Worm (Caenorhabditis elegans): Measurements from ENCODE around the gene josd-1.

The josd-1 gene

DNA sequence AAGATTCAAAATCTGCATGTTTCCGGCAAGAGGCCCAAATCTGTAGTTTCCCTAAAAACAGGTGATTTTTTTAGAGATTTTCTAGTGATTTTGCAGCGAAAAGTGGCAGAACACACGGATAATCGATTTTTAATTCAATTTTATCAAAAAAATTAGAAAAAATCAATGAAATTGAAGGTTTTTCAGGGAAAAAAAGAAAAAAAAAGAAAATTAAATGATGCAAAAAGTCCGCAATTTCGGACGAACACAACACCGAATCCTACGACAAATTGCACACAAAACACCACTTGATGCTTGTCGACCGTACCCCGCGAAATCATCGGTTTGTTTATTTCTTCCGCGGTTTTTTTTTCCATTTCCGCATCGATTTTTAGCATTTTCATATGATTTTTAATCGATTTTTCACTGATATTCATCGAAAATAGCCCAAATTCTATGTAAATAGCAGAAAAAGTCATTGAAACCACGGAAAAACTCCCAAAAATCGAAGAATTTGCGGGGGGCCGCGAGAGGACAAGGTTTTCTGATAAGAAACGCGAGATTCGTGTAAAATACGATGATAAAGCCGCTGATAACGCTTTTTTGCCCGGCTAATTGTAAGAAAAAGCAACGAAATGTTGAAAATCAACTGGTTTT is 21.4 kb upstream of the josd-1 start, which contains the start of gene tufm-1:
TSS of gene tufm-1 (minus strand) at position 51 of the 636 bp plus-strand sequence.
- no peak for TF ChIP-seq ref-1 (GFP tag; conservative IDR thresholded peaks at IDR 0.05)
- TF ChIP-seq T22C8.4 (GFP tag; IDR thresholded peaks at IDR 0.05): no peak
- TF ChIP-seq flt-1 (GFP tag; IDR thresholded peaks at IDR 0.05): no peak
- TF ChIP-seq med-1 (GFP tag; optimal IDR thresholded peaks at IDR 0.05; ENCODE audit: insufficient read depth): no peak
- no peak for TF ChIP-seq cog-1 (tag; optimal IDR thresholded peaks at IDR 0.05)
- no peak for TF ChIP-seq ztf-29 (GFP tag; IDR thresholded peaks at IDR 0.05)
- no peak for TF ChIP-seq klf-2 (GFP tag; conservative IDR thresholded peaks at IDR 0.05)
- TF ChIP-seq tab-1 (GFP tag; IDR thresholded peaks at IDR 0.05): no peak
- TF ChIP-seq ztf-23 (GFP tag; IDR thresholded peaks at IDR 0.05): no peak

DNA sequence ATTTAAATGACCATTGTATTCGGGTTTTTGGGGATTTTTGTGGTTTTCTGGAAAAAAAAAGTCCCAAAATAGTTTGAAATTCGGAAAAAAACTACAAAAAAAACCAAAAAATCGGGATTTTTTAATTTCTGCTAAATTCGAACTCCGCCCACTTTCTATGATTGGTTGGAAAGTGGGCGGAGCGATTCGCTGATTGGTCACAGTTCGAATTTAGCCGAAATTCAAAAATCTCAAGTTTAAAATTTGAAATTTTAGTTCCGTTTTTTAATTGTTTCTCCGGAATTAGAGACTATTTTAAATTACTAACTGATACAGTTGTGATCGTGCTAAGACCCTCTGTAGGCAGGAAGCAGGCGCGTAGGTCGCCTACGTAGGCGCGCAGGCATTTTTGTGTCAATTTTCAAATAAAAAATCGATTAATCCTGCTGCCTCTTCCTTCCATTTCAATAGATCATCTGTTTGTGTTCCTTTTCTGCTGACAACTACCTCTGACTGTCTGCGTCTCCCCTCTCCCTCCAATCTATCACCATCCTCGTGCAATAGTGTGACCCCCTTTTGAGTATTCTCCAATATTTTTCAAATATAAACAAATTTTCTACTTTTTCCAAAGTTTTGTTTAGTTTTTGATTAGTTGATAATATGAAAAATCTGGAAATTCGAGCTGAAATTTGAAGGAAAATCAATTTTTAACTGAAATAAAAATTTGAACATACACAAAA is 20.1 kb upstream of the josd-1 start:
- TF ChIP-seq ztf-29 (GFP tag; IDR thresholded peaks at IDR 0.05) (no peak), flt-1 (GFP tag; IDR thresholded peaks at IDR 0.05) (no peak), T22C8.4 (GFP tag; IDR thresholded peaks at IDR 0.05) (no peak), tab-1 (GFP tag; IDR thresholded peaks at IDR 0.05) (no peak), klf-2 (GFP tag; conservative IDR thresholded peaks at IDR 0.05) (no peak), ztf-23 (GFP tag; IDR thresholded peaks at IDR 0.05) (no peak), med-1 (GFP tag; optimal IDR thresholded peaks at IDR 0.05; ENCODE audit: insufficient read depth) (no peak), cog-1 (tag; optimal IDR thresholded peaks at IDR 0.05) (no peak), ref-1 (GFP tag; conservative IDR thresholded peaks at IDR 0.05) (no peak)

DNA sequence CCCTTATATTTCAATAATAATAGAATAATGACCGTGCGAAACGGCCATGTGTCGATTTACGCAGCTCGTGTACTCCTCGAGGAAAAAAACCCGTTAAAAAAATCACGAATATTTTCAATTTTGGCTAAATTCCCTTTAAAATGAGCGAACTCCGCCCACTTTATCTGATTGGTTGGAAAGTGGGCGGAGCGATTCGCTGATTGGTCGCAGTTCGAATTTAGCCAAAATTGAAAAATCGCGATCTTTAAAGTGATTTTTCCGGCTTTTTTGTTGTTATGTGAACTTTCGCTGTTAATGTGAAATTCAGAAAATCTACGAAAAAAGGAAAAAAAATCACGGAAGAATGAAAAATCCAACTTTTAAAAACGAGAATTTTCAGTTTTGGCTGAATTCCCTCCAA is 18.6 kb upstream of the josd-1 start:
- TF ChIP-seq ztf-29 (GFP tag; IDR thresholded peaks at IDR 0.05) (no peak), ztf-23 (GFP tag; IDR thresholded peaks at IDR 0.05) (no peak), T22C8.4 (GFP tag; IDR thresholded peaks at IDR 0.05) (no peak), med-1 (GFP tag; optimal IDR thresholded peaks at IDR 0.05; ENCODE audit: insufficient read depth) (no peak), klf-2 (GFP tag; conservative IDR thresholded peaks at IDR 0.05) (no peak), ref-1 (GFP tag; conservative IDR thresholded peaks at IDR 0.05) (no peak), flt-1 (GFP tag; IDR thresholded peaks at IDR 0.05) (no peak), tab-1 (GFP tag; IDR thresholded peaks at IDR 0.05) (no peak), cog-1 (tag; optimal IDR thresholded peaks at IDR 0.05) (no peak)

DNA sequence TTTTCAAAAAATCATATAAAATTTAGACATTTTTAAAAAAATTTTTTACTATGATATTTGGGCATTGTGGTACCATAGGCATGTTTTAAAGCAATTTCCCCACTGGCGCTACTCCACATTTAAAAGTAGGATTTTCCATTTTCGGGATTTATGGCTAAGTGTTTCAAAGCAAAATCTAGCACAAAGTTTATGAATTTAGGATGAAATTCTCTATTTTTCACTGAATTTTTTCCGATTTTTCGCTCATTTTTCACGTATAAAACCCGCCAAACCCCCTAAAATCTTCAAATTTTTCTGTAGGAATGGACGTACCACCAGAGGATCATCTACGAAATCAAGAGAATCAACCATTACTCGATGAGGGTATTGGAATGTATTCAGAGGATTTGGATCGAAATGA is 17.5 kb upstream of the josd-1 start, which contains the start of gene pipp-4P:
TSS of gene pipp-4P (plus strand) at position 301 of the 400 bp plus-strand sequence.
- TF ChIP-seq ref-1 (GFP tag; conservative IDR thresholded peaks at IDR 0.05): no peak
- TF ChIP-seq tab-1 (GFP tag; IDR thresholded peaks at IDR 0.05): no peak
- TF ChIP-seq cog-1 (tag; optimal IDR thresholded peaks at IDR 0.05): no peak

DNA sequence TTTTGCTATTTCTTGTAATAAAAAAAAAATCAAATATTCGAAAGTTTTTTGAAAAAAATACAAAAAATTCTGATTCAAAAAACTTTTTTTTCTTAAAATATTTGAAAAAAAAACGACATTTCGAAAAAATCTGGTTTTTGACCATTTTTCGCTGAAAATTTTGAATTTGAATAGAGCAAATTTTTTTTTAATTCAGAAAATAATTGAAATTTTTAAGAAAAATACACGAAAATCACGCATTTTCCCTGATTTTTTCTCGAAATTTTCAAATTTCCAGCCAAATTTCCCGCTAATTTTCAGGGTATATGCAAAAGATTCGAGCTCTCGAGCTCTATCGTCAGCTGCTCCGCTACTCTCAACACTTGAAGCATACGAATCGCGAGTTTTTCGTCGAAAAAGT is 9.7 kb upstream of the josd-1 start, which contains the start of gene Y71H2AM.1:
TSS of gene Y71H2AM.1 (plus strand) at position 301 of the 400 bp plus-strand sequence.
- TF ChIP-seq ztf-23 (GFP tag; IDR thresholded peaks at IDR 0.05) (no peak), cog-1 (tag; optimal IDR thresholded peaks at IDR 0.05) (no peak), flt-1 (GFP tag; IDR thresholded peaks at IDR 0.05) (no peak), T22C8.4 (GFP tag; IDR thresholded peaks at IDR 0.05) (no peak), klf-2 (GFP tag; conservative IDR thresholded peaks at IDR 0.05) (no peak), tab-1 (GFP tag; IDR thresholded peaks at IDR 0.05) (no peak), med-1 (GFP tag; optimal IDR thresholded peaks at IDR 0.05; ENCODE audit: insufficient read depth) (no peak), ztf-29 (GFP tag; IDR thresholded peaks at IDR 0.05) (no peak), ref-1 (GFP tag; conservative IDR thresholded peaks at IDR 0.05) (no peak)

DNA sequence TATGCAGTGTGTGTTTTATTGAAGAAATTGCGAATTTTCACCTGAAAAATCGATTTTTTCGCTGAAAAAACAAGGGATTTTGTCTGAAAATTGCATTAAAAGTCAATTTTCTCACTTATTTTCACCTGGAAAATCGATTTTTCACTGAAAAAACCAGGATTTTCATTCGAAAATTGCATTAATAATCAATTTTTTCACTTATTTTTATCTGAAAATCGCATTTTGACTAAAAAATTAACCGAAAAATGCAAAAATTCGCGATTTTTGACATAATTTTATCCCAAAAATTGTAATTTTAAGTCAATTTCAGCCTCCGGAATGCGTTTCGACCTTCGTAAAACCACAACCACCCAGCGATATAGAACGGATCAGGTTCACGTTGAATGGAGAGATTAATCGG is 4.0 kb upstream of the josd-1 start, which contains the start of gene Y71H2AM.29:
TSS of gene Y71H2AM.29 (plus strand) at position 301 of the 400 bp plus-strand sequence.
- no peak for TF ChIP-seq tab-1 (GFP tag; IDR thresholded peaks at IDR 0.05)
- no peak for TF ChIP-seq klf-2 (GFP tag; conservative IDR thresholded peaks at IDR 0.05)
- TF ChIP-seq med-1 (GFP tag; optimal IDR thresholded peaks at IDR 0.05; ENCODE audit: insufficient read depth): no peak
- no peak for TF ChIP-seq ztf-29 (GFP tag; IDR thresholded peaks at IDR 0.05)

DNA sequence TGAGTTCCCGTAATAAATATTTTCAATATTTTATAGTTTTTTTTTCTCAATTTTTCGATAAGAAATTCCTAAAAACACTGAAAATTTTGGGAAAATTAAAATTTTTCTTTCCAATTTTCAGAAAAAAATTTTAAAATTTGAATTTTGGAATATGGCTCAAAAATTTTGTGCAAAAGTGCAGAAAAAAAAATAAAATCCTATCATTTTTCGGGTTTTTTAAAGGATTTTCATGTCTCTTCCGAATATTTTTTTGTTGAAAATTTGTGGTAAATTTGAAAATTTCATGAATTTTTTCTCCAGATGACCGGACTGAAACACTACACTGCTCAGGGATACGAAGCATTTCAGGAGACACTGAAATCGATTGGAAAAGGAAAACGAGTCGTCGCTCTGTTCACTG is 2.1 kb upstream of the josd-1 start, which contains the start of gene txdc-17:
TSS of gene txdc-17 (plus strand) at position 301 of the 400 bp plus-strand sequence.
- TF ChIP-seq klf-2 (GFP tag; conservative IDR thresholded peaks at IDR 0.05): no peak
- TF ChIP-seq ztf-23 (GFP tag; IDR thresholded peaks at IDR 0.05): no peak
- no peak for TF ChIP-seq ztf-29 (GFP tag; IDR thresholded peaks at IDR 0.05)
- no peak for TF ChIP-seq T22C8.4 (GFP tag; IDR thresholded peaks at IDR 0.05)
- no peak for TF ChIP-seq ref-1 (GFP tag; conservative IDR thresholded peaks at IDR 0.05)
- no peak for TF ChIP-seq tab-1 (GFP tag; IDR thresholded peaks at IDR 0.05)
- no peak for TF ChIP-seq cog-1 (tag; optimal IDR thresholded peaks at IDR 0.05)
- TF ChIP-seq flt-1 (GFP tag; IDR thresholded peaks at IDR 0.05): no peak
- no peak for TF ChIP-seq med-1 (GFP tag; optimal IDR thresholded peaks at IDR 0.05; ENCODE audit: insufficient read depth)

DNA sequence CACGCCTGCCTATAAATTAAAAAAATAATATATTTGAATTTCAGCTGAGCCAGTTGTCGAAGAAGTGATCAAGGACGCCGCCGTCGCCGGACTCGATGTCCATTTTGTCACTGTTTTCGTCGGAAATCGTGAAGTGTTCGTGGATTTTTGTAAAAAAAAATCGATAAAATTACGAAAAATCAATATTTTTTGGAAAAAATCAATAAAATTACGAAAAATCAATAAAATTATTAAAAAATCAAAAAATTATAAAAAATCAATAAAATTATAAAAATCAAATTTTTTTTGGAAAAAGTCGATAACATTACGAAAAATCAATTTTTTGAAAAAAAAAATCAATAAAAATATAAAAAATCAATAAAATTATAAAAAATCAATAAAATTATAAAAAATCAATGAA is 1.4 kb upstream of the josd-1 start:
- TF ChIP-seq T22C8.4 (GFP tag; IDR thresholded peaks at IDR 0.05) (peak; percentile 77), med-1 (GFP tag; optimal IDR thresholded peaks at IDR 0.05; ENCODE audit: insufficient read depth) (no peak)

DNA sequence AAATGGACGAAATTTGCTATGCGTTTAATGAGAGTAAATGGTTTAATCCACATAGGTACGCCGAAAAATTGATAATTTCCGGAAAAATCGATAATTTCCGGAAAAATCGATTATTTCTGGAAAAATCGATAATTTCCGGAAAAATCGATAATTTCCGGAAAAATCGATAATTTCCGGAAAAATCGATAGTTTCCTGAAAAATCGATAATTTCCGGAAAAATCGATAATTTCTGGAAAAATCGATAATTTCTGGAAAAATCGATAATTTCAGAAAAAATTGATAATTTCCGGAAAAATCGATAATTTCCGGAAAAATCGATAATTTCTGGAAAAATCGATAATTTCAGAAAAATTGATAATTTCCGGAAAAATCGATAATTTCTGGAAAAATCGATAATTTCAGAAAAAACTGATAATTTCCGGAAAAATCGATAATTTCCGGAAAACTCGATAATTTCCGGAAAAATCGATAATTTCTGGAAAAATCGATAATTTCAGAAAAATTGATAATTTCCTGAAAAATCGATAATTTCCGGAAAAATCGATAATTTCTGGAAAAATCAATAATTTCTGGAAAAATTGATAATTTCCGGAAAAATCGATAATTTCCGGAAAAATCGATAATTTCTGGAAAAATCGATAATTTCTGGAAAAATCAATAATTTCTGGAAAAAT is 440 bp downstream of the josd-1 start:
- peak; percentile 100 for TF ChIP-seq T22C8.4 (GFP tag; IDR thresholded peaks at IDR 0.05)

All from whole organism, midembryonic.